Worm (Caenorhabditis elegans) whole organism, midembryonic: ENCODE results near the gene C18A3.10.

ENCODE experiments used
- T22C8.4 ChIP-seq: fragments of 200-800 bp; sonication (Bioruptor generic); IDR thresholded peaks from 2 replicates; pipeline ENCODE4 v1.3.6; 2022; ENCODE audit warnings: missing genetic modification characterization, missing compliant biosample characterization
- flt-1 ChIP-seq: fragments of 200-800 bp; sonication (Bioruptor generic); IDR thresholded peaks from 2 replicates; pipeline ENCODE4 v1.3.6; 2022; ENCODE audit warnings: missing genetic modification characterization, missing compliant biosample characterization
- ref-1 ChIP-seq: fragments of 200-800 bp; sonication (Bioruptor generic); conservative IDR thresholded peaks from 2 replicates; pipeline ENCODE4 v1.3.6; 2022; ENCODE audit warnings: missing genetic modification reagents, missing genetic modification characterization, missing compliant biosample characterization
- ztf-23 ChIP-seq: fragments of 200-800 bp; sonication (Bioruptor generic); IDR thresholded peaks from 2 replicates; pipeline ENCODE4 v1.3.6; 2022; ENCODE audit warnings: missing genetic modification reagents, missing genetic modification characterization, missing compliant biosample characterization
- ztf-29 ChIP-seq: fragments of 200-800 bp; sonication (Bioruptor generic); IDR thresholded peaks from 2 replicates; pipeline ENCODE4 v1.3.6; 2022; ENCODE audit warnings: missing genetic modification reagents, missing genetic modification characterization, missing compliant biosample characterization

ce11 chrII:5694798-5695197, 20.8 kb downstream of the C18A3.10 start, which contains the start of gene C25H3.14:
- TF ChIP-seq ztf-23 (GFP tag; lab: Robert Waterston, UW) (no peak), flt-1 (GFP tag; lab: Robert Waterston, UW) (no peak), ztf-29 (GFP tag; lab: Robert Waterston, UW) (no peak), T22C8.4 (GFP tag; lab: Robert Waterston, UW) (no peak), ref-1 (GFP tag; lab: Robert Waterston, UW) (no peak)
